Fruit fly (Drosophila melanogaster): ENCODE data around the gene pHCl-2.

DNA sequence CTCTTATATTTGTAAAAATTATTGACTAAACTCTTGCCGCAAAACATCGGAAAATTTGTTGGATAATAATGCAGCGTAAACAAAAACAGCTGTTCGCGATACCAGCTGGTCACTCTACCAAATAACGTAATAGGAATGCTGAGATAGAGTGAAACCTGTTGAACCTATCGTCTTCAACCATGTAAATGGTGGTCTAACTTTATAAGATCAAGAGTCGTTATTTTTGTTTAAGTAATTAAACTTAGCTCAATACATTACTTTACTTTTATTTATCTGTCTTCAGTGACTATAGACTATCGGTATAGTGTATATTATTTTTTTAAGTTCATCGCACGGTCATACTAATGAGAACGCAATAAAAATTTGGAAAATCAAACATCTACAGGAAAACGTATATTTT is 50.4 kb downstream of the pHCl-2 start, which contains the start of the genes CG1750 and spn-F:
- TF ChIP-seq CG4318 (GFP tag; optimal IDR thresholded peaks at IDR 0.05): no peak
- TF ChIP-seq Blimp-1 (GFP tag; optimal IDR thresholded peaks at IDR 0.05): no peak
- no peak for TF ChIP-seq esn (GFP tag; optimal IDR thresholded peaks at IDR 0.05)
- TF ChIP-seq Sox14 (GFP tag; optimal IDR thresholded peaks at IDR 0.05): no peak
- no peak for TF ChIP-seq Hr39 (GFP tag; optimal IDR thresholded peaks at IDR 0.05)
- TF ChIP-seq CG15336 (GFP tag; IDR thresholded peaks at IDR 0.05): no peak
- no peak for TF ChIP-seq Met (GFP tag; optimal IDR thresholded peaks at IDR 0.05)
- no peak for TF ChIP-seq CG10669 (GFP tag; optimal IDR thresholded peaks at IDR 0.05)
